Worm (Caenorhabditis elegans): ENCODE results near the gene ugt-10.

DNA sequence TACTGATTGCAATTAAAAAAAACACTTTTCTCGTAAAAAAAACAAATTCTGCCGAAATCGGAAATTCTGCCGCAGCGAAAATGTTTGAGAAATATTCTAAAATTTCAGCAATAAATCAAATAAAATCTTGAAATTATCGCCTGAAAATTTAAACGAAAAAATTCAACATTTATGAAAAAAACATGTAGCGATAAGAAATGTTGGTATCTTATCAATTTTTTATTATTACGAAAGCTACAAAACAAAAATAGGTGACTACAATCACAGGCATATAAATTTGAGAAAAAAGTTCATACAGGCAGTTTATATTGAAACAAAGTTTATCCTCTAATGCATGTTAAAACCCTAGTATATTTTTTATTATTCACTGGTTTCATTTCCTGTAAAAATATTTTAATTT lies 6.0 kb upstream of the ugt-10 start, which contains the start of gene ugt-14:
- no peak for TF ChIP-seq R02D3.7 (tag; optimal IDR thresholded peaks at IDR 0.05)
- TF ChIP-seq tbx-2 (tag; optimal IDR thresholded peaks at IDR 0.05) = no peak
- TF ChIP-seq sea-2 (GFP tag; optimal IDR thresholded peaks at IDR 0.05) = no peak
- no peak for TF ChIP-seq ceh-9 (tag; optimal IDR thresholded peaks at IDR 0.05)

Measured in whole organism, L3 larva.